Worm (Caenorhabditis elegans) whole organism, midembryonic: ENCODE measurements around the gene K08D8.1.
"Not testable (repeated sequence)": the region's sequence is repeated elsewhere in the genome, so short reads cannot be mapped to it uniquely, and the experiment has no call there.

Experiments used
- T22C8.4 ChIP-seq: fragments of 200-800 bp; sonication (Bioruptor generic); IDR thresholded peaks from 2 replicates; pipeline ENCODE4 v1.3.6; 2022; ENCODE audit warnings: missing genetic modification characterization, missing compliant biosample characterization
- cog-1 ChIP-seq: sonication (generic microtip); optimal IDR thresholded peaks from 2 replicates; lab custom pipeline; 2016; ENCODE audit warnings: missing genetic modification characterization, missing compliant biosample characterization
- flt-1 ChIP-seq: fragments of 200-800 bp; sonication (Bioruptor generic); IDR thresholded peaks from 2 replicates; pipeline ENCODE4 v1.3.6; 2022; ENCODE audit warnings: missing genetic modification characterization, missing compliant biosample characterization
- klf-2 ChIP-seq: fragments of 200-800 bp; sonication (Bioruptor generic); conservative IDR thresholded peaks from 2 replicates; pipeline ENCODE4 v1.3.6; 2022; ENCODE audit warnings: missing genetic modification reagents, missing genetic modification characterization, missing compliant biosample characterization
- med-1 ChIP-seq: sonication (generic microtip); optimal IDR thresholded peaks from 2 replicates; lab custom pipeline; 2017; ENCODE audit warnings: missing genetic modification characterization, mild to moderate bottlenecking, missing compliant biosample characterization, antibody characterized with exemption, missing genetic modification reagents; ENCODE audit not compliant: insufficient read depth
- ref-1 ChIP-seq: fragments of 200-800 bp; sonication (Bioruptor generic); conservative IDR thresholded peaks from 2 replicates; pipeline ENCODE4 v1.3.6; 2022; ENCODE audit warnings: missing genetic modification reagents, missing genetic modification characterization, missing compliant biosample characterization
- tab-1 ChIP-seq: fragments of 200-800 bp; sonication (Bioruptor generic); IDR thresholded peaks from 2 replicates; pipeline ENCODE4 v1.3.6; 2022; ENCODE audit warnings: missing genetic modification characterization, missing compliant biosample characterization
- ztf-23 ChIP-seq: fragments of 200-800 bp; sonication (Bioruptor generic); IDR thresholded peaks from 2 replicates; pipeline ENCODE4 v1.3.6; 2022; ENCODE audit warnings: missing genetic modification reagents, missing genetic modification characterization, missing compliant biosample characterization
- ztf-29 ChIP-seq: fragments of 200-800 bp; sonication (Bioruptor generic); IDR thresholded peaks from 2 replicates; pipeline ENCODE4 v1.3.6; 2022; ENCODE audit warnings: missing genetic modification reagents, missing genetic modification characterization, missing compliant biosample characterization

The K08D8.1 gene

ce11 chrIV:12869812-12870211 lies 22.5 kb upstream of the K08D8.1 start:
- TF ChIP-seq med-1 (GFP tag; lab: Kevin White, UChicago) = no peak
- no peak for TF ChIP-seq T22C8.4
- TF ChIP-seq tab-1 (GFP tag; lab: Robert Waterston, UW) = no peak
- TF ChIP-seq klf-2 = no peak
- TF ChIP-seq ztf-23 (GFP tag; lab: Robert Waterston, UW) = no peak
- no peak for TF ChIP-seq ref-1 (GFP tag; lab: Robert Waterston, UW)
- TF ChIP-seq flt-1 (GFP tag; lab: Robert Waterston, UW) = no peak
- TF ChIP-seq cog-1 (tag; lab: Kevin White, UChicago) = no peak
- TF ChIP-seq ztf-29 (GFP tag; lab: Robert Waterston, UW) = no peak

ce11 chrIV:12870315-12870714 lies 22.0 kb upstream of the K08D8.1 start:
- no peak for TF ChIP-seq klf-2
- no peak for TF ChIP-seq med-1 (GFP tag; lab: Kevin White, UChicago)
- TF ChIP-seq cog-1 (tag; lab: Kevin White, UChicago) = no peak
- TF ChIP-seq tab-1 (GFP tag; lab: Robert Waterston, UW) = no peak
- no peak for TF ChIP-seq ztf-29 (GFP tag; lab: Robert Waterston, UW)
- TF ChIP-seq flt-1 (GFP tag; lab: Robert Waterston, UW) = no peak
- TF ChIP-seq T22C8.4 = no peak
- TF ChIP-seq ref-1 (GFP tag; lab: Robert Waterston, UW) = no peak
- no peak for TF ChIP-seq ztf-23 (GFP tag; lab: Robert Waterston, UW)

- no peak for TF ChIP-seq med-1 (GFP tag; lab: Kevin White, UChicago)
- no peak for TF ChIP-seq cog-1 (tag; lab: Kevin White, UChicago)
- TF ChIP-seq flt-1 (GFP tag; lab: Robert Waterston, UW) = no peak
- TF ChIP-seq tab-1 (GFP tag; lab: Robert Waterston, UW) = no peak
- no peak for TF ChIP-seq ztf-29 (GFP tag; lab: Robert Waterston, UW)
- TF ChIP-seq T22C8.4 = no peak
- no peak for TF ChIP-seq klf-2
- TF ChIP-seq ref-1 (GFP tag; lab: Robert Waterston, UW) = no peak
- no peak for TF ChIP-seq ztf-23 (GFP tag; lab: Robert Waterston, UW)
These were observed 20.8 kb upstream of the K08D8.1 start, which contains the start of gene clec-187 for ce11 chrIV:12871445-12871947. TSS of gene clec-187 (minus strand) at chrIV:12871495.

- TF ChIP-seq T22C8.4; flt-1 (GFP tag; lab: Robert Waterston, UW); ztf-23 (GFP tag; lab: Robert Waterston, UW): not testable (repeated sequence)
These were observed 17.0 kb upstream of the K08D8.1 start, which contains the start of gene ZK896.1 for ce11 chrIV:12875260-12875659. TSS of gene ZK896.1 (minus strand) at chrIV:12875360.

ce11 chrIV:12876558-12876957 lies 15.7 kb upstream of the K08D8.1 start:
- no peak for TF ChIP-seq med-1 (GFP tag; lab: Kevin White, UChicago)
- no peak for TF ChIP-seq cog-1 (tag; lab: Kevin White, UChicago)
- TF ChIP-seq tab-1 (GFP tag; lab: Robert Waterston, UW) = no peak
- TF ChIP-seq T22C8.4 = no peak
- TF ChIP-seq klf-2 = no peak
- no peak for TF ChIP-seq ztf-29 (GFP tag; lab: Robert Waterston, UW)
- no peak for TF ChIP-seq ztf-23 (GFP tag; lab: Robert Waterston, UW)
- TF ChIP-seq ref-1 (GFP tag; lab: Robert Waterston, UW) = no peak
- TF ChIP-seq flt-1 (GFP tag; lab: Robert Waterston, UW) = no peak

ce11 chrIV:12879557-12879956 lies 12.7 kb upstream of the K08D8.1 start, which contains the start of gene ZK896.5:
TSS of gene ZK896.5 (minus strand) at chrIV:12879645.
- TF ChIP-seq med-1 (GFP tag; lab: Kevin White, UChicago) (no peak), ztf-23 (GFP tag; lab: Robert Waterston, UW) (no peak), cog-1 (tag; lab: Kevin White, UChicago) (no peak), tab-1 (GFP tag; lab: Robert Waterston, UW) (no peak), flt-1 (GFP tag; lab: Robert Waterston, UW) (no peak), klf-2 (no peak), ztf-29 (GFP tag; lab: Robert Waterston, UW) (no peak), T22C8.4 (no peak), ref-1 (GFP tag; lab: Robert Waterston, UW) (no peak)

- TF ChIP-seq flt-1 (GFP tag; lab: Robert Waterston, UW) = no peak
- no peak for TF ChIP-seq ztf-29 (GFP tag; lab: Robert Waterston, UW)
- TF ChIP-seq tab-1 (GFP tag; lab: Robert Waterston, UW) = no peak
These were observed 9.1 kb upstream of the K08D8.1 start, which contains the start of gene ZK896.4 for ce11 chrIV:12883190-12883589. TSS of gene ZK896.4 (minus strand) at chrIV:12883290.

- no peak for TF ChIP-seq tab-1 (GFP tag; lab: Robert Waterston, UW)
These were observed 6.3 kb upstream of the K08D8.1 start for ce11 chrIV:12886012-12886411.

ce11 chrIV:12890445-12890844 lies 1.8 kb upstream of the K08D8.1 start, which contains the start of gene K08D8.6:
TSS of gene K08D8.6 (minus strand) at chrIV:12890508.
- TF ChIP-seq klf-2 (no peak), ztf-23 (GFP tag; lab: Robert Waterston, UW) (no peak), T22C8.4 (no peak), med-1 (GFP tag; lab: Kevin White, UChicago) (no peak), flt-1 (GFP tag; lab: Robert Waterston, UW) (no peak), ref-1 (GFP tag; lab: Robert Waterston, UW) (no peak), ztf-29 (GFP tag; lab: Robert Waterston, UW) (no peak), tab-1 (GFP tag; lab: Robert Waterston, UW) (no peak), cog-1 (tag; lab: Kevin White, UChicago) (no peak)

ce11 chrIV:12891080-12891479 lies 1.2 kb upstream of the K08D8.1 start:
- no peak for TF ChIP-seq med-1 (GFP tag; lab: Kevin White, UChicago)
- TF ChIP-seq ref-1 (GFP tag; lab: Robert Waterston, UW) = no peak
- TF ChIP-seq klf-2 = no peak
- no peak for TF ChIP-seq ztf-23 (GFP tag; lab: Robert Waterston, UW)
- TF ChIP-seq cog-1 (tag; lab: Kevin White, UChicago) = no peak
- TF ChIP-seq flt-1 (GFP tag; lab: Robert Waterston, UW) = no peak
- TF ChIP-seq T22C8.4 = no peak
- TF ChIP-seq ztf-29 (GFP tag; lab: Robert Waterston, UW) = no peak
- no peak for TF ChIP-seq tab-1 (GFP tag; lab: Robert Waterston, UW)
